Fruit fly (Drosophila melanogaster) whole organism, pupa: ENCODE results near the gene mRpL16.

Source experiments
- CG10348 ChIP-seq: fragments of 200-800 bp; sonication (Bioruptor generic); IDR thresholded peaks from 2 replicates; pipeline ENCODE4 v1.3.6; 2022; ENCODE audit warnings: missing biosample characterization, missing genetic modification characterization
- CG12605 ChIP-seq: fragments of 200-800 bp; sonication (Bioruptor generic); IDR thresholded peaks from 2 replicates; pipeline ENCODE4 v1.3.6; 2022; ENCODE audit warnings: missing biosample characterization, missing genetic modification characterization
- CG13204 ChIP-seq: fragments of 200-800 bp; sonication (Bioruptor generic); optimal IDR thresholded peaks from 2 replicates; lab custom pipeline; 2018; ENCODE audit warnings: missing biosample characterization, mild to moderate bottlenecking, missing genetic modification characterization, moderate library complexity
- CG14655 ChIP-seq: fragments of 200-800 bp; sonication (Bioruptor generic); optimal IDR thresholded peaks from 3 replicates; lab custom pipeline; 2017; ENCODE audit warnings: mild to moderate bottlenecking, missing biosample characterization, missing genetic modification reagents, missing genetic modification characterization
- CG15710 ChIP-seq: fragments of 200-800 bp; sonication (Bioruptor generic); optimal IDR thresholded peaks from 2 replicates; lab custom pipeline; 2018; ENCODE audit warnings: missing biosample characterization, mild to moderate bottlenecking, missing genetic modification characterization, moderate library complexity
- CG17806 ChIP-seq: fragments of 200-800 bp; sonication (Bioruptor generic); optimal IDR thresholded peaks from 2 replicates; lab custom pipeline; 2018; ENCODE audit warnings: missing biosample characterization, mild to moderate bottlenecking, missing genetic modification characterization, moderate library complexity
- CG32121 ChIP-seq: fragments of 200-800 bp; sonication (Bioruptor generic); IDR thresholded peaks from 2 replicates; pipeline ENCODE4 v1.3.6; 2022; ENCODE audit warnings: missing biosample characterization, missing genetic modification characterization
- CG34367 ChIP-seq: fragments of 200-800 bp; sonication (Bioruptor generic); optimal IDR thresholded peaks from 2 replicates; lab custom pipeline; 2018; ENCODE audit warnings: missing biosample characterization, mild to moderate bottlenecking, missing genetic modification characterization
- CG4496 ChIP-seq: fragments of 200-800 bp; sonication (Bioruptor generic); IDR thresholded peaks from 3 replicates; pipeline ENCODE4 v1.3.6; 2022; ENCODE audit warnings: missing biosample characterization, missing genetic modification characterization
- CG8159 ChIP-seq: fragments of 200-800 bp; sonication (Bioruptor generic); optimal IDR thresholded peaks from 3 replicates; lab custom pipeline; 2018; ENCODE audit warnings: missing biosample characterization, mild to moderate bottlenecking, missing genetic modification characterization, moderate library complexity
- CG8301 ChIP-seq: fragments of 200-800 bp; sonication (Bioruptor generic); optimal IDR thresholded peaks from 2 replicates; lab custom pipeline; 2018; ENCODE audit warnings: missing biosample characterization, mild to moderate bottlenecking, missing genetic modification characterization
- CG9948 ChIP-seq: fragments of 200-800 bp; sonication (Bioruptor generic); optimal IDR thresholded peaks from 2 replicates; lab custom pipeline; 2018; ENCODE audit warnings: missing biosample characterization, mild to moderate bottlenecking, missing genetic modification characterization, moderate library complexity
- D1 ChIP-seq: fragments of 200-800 bp; sonication (Bioruptor generic); optimal IDR thresholded peaks from 2 replicates; lab custom pipeline; 2018; ENCODE audit warnings: missing biosample characterization, mild to moderate bottlenecking, missing genetic modification characterization, moderate library complexity
- EcR ChIP-seq: fragments of 200-800 bp; sonication (Bioruptor generic); optimal IDR thresholded peaks from 3 replicates; lab custom pipeline; 2019; ENCODE audit warnings: missing biosample characterization, missing genetic modification characterization, mild to moderate bottlenecking, moderate library complexity, missing genetic modification reagents
- Ets98B ChIP-seq: fragments of 200-800 bp; sonication (Bioruptor generic); IDR thresholded peaks from 2 replicates; pipeline ENCODE4 v1.3.6; 2022; ENCODE audit warnings: missing biosample characterization, missing genetic modification characterization
- Pif1A ChIP-seq: fragments of 200-800 bp; sonication (Bioruptor generic); optimal IDR thresholded peaks from 3 replicates; lab custom pipeline; 2016; ENCODE audit warnings: missing biosample characterization, missing genetic modification characterization
- Pif1B ChIP-seq: fragments of 200-800 bp; sonication (Bioruptor generic); optimal IDR thresholded peaks from 3 replicates; lab custom pipeline; 2016; ENCODE audit warnings: missing biosample characterization, missing genetic modification characterization
- Snoo ChIP-seq: fragments of 200-800 bp; sonication (Bioruptor generic); optimal IDR thresholded peaks from 3 replicates; lab custom pipeline; 2017; ENCODE audit warnings: missing biosample characterization, mild to moderate bottlenecking, missing genetic modification characterization, inconsistent platforms
- fd96Ca ChIP-seq: fragments of 200-800 bp; sonication (Bioruptor generic); IDR thresholded peaks from 3 replicates; pipeline ENCODE4 v1.3.6; 2022; ENCODE audit warnings: missing biosample characterization, missing genetic modification characterization
- gl ChIP-seq: fragments of 200-800 bp; sonication (Bioruptor generic); optimal IDR thresholded peaks from 2 replicates; lab custom pipeline; 2018; ENCODE audit warnings: missing biosample characterization, mild to moderate bottlenecking, missing genetic modification characterization
- rn ChIP-seq: fragments of 200-800 bp; sonication (Bioruptor generic); IDR thresholded peaks from 2 replicates; pipeline ENCODE4 v1.3.6; 2022; ENCODE audit warnings: missing biosample characterization, missing genetic modification characterization

Gene mRpL16

DNA sequence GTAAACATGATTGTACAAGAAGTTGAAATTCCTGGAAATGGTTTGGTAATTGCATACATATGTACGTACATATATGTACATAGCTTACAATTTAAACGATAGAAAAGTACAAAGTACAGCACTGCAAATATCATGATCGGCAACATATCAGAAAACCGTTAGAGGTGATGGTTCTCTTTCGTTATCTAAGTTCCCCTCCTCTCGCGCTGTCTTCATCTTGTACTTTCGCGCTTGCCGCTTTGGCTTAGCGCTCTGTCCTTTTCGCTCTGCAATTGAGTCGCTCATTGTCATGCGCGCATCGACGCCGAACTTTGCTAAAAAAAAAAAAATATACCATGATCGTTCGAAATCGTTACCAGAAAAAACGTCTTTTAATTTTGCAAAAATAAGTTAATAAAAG, 13.9 kb downstream of the mRpL16 start:
- no peak for TF ChIP-seq CG8301 (tag; lab: Kevin White, UChicago)
- TF ChIP-seq Pif1B = no peak
- TF ChIP-seq CG34367 = no peak
- no peak for TF ChIP-seq CG32121 (GFP tag; lab: Robert Waterston, UW)
- no peak for TF ChIP-seq CG17806 (tag; lab: Kevin White, UChicago)
- TF ChIP-seq Pif1A = no peak
- TF ChIP-seq CG15710 (tag; lab: Kevin White, UChicago) = no peak
- TF ChIP-seq D1 (tag; lab: Kevin White, UChicago) = no peak
- no peak for TF ChIP-seq CG10348 (GFP tag; lab: Robert Waterston, UW)

DNA sequence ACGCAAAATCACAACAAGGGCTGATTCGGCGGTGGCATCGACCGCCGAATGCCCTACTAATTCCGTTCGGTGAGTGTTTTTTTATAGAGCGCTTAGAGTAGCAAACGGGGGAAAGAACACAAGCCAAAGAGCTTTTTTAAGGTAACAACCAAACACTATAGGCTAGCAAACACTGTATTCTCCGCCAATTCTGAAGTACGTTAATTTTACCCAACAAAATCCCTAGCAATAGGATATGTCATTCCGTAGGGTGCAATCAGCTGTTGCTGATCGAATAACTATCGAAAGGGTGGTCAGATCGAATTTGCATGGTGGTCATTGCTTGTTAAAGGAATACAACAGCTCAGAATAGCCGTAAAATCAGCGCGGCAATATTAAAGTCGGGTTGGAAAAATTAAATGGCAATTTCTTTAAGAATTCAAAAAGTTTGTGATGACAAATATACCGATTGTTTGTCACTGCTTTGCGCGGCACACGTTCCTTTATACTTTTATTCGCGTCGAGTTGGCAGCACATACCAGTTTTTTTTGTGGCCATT, 17.7 kb downstream of the mRpL16 start, which contains the start of gene mip130:
TSS of gene mip130 (plus strand) at position 513 of the 538 bp plus-strand sequence.
- TF ChIP-seq fd96Ca (GFP tag; lab: Robert Waterston, UW) (peak; percentile 57; the same call in 1 of the 3 replicates), CG13204 (no peak), CG10348 (GFP tag; lab: Robert Waterston, UW) (no peak), CG32121 (GFP tag; lab: Robert Waterston, UW) (peak; percentile 41; the same call in 1 of the 2 replicates), CG8301 (tag; lab: Kevin White, UChicago) (peak; percentile 59), gl (peak; percentile 21), CG15710 (tag; lab: Kevin White, UChicago) (peak; percentile 54), Pif1B (peak; percentile 47), CG17806 (tag; lab: Kevin White, UChicago) (peak; percentile 48), EcR (GFP tag; lab: Kevin White, UChicago) (peak; percentile 25), CG12605 (no peak), Pif1A (peak; percentile 59), rn (GFP tag; lab: Robert Waterston, UW) (no peak), CG14655 (GFP tag; lab: Kevin White, UChicago) (no peak), CG34367 (peak; percentile 40), Snoo (peak; percentile 29), CG4496 (peak; percentile 62; the same call in 2 of the 3 replicates), CG8159 (tag; lab: Kevin White, UChicago) (peak; percentile 63), D1 (tag; lab: Kevin White, UChicago) (no peak), Ets98B (GFP tag; lab: Robert Waterston, UW) (peak; percentile 50), CG9948 (tag; lab: Kevin White, UChicago) (peak; percentile 44)

DNA sequence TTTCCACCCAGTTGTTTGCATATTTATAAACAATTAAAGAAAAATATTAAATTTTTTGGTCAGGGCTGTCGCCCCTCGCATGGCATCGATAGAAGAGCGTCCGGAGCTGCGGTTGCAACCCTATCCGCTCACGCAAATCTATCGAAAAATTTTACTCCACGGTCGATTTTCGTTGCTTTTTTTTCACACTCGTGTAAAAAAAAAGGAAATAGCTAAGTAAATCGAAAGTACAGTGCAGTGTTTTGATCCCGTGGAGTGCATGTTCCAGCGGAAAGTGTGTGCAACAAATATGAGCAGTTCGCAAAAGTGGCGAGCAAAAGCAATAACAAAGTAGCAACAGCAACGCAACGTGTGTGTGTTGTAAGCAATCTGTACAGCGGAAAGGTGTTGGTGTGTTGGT, 18.7 kb downstream of the mRpL16 start, which contains the start of the genes Edem1 and Rbcn-3B:
TSS of gene Edem1 (minus strand) at position 71 of the 400 bp plus-strand sequence.
TSS of gene Rbcn-3B (plus strand) at position 164 of the 400 bp plus-strand sequence.
- TF ChIP-seq CG32121 (GFP tag; lab: Robert Waterston, UW) (no peak), CG12605 (peak; percentile 67), Ets98B (GFP tag; lab: Robert Waterston, UW) (peak; percentile 53), Pif1A (no peak), CG15710 (tag; lab: Kevin White, UChicago) (peak; percentile 39), Pif1B (no peak), CG17806 (tag; lab: Kevin White, UChicago) (peak; percentile 10), CG34367 (peak; percentile 50), D1 (tag; lab: Kevin White, UChicago) (no peak), CG10348 (GFP tag; lab: Robert Waterston, UW) (no peak), CG13204 (no peak), CG8301 (tag; lab: Kevin White, UChicago) (peak; percentile 41), CG8159 (tag; lab: Kevin White, UChicago) (no peak), CG9948 (tag; lab: Kevin White, UChicago) (peak; percentile 1), gl (peak; percentile 72), Snoo (no peak), rn (GFP tag; lab: Robert Waterston, UW) (no peak), CG14655 (GFP tag; lab: Kevin White, UChicago) (no peak), fd96Ca (GFP tag; lab: Robert Waterston, UW) (no peak), EcR (GFP tag; lab: Kevin White, UChicago) (peak; percentile 1), CG4496 (peak; percentile 52; the same call in 2 of the 3 replicates)
- TF ChIP-seq, all 21 proteins: peak for 10

DNA sequence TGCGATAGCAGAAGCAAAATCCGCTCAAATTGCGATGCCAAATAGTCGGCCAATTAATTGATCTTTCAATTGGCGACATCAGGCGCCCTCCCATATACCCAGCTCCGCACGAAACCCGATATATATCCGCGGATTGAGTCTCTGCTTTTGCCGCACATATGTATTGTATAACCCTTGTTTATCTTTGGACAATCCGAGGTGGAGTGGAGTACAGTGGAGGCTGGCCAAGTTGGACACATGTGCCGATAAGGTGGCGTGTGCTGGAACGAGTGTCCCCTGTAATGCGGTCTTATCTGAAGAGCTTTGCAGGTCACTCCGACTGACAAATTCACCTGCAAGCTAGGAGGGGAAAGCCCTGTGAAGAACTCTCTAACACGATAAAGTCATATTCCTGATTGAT, 19.5 kb downstream of the mRpL16 start:
- TF ChIP-seq D1 (tag; lab: Kevin White, UChicago) (no peak), CG14655 (GFP tag; lab: Kevin White, UChicago) (no peak), CG8159 (tag; lab: Kevin White, UChicago) (no peak), CG4496 (no peak), rn (GFP tag; lab: Robert Waterston, UW) (no peak), Pif1A (no peak), Pif1B (no peak), CG15710 (tag; lab: Kevin White, UChicago) (no peak), CG8301 (tag; lab: Kevin White, UChicago) (no peak), CG17806 (tag; lab: Kevin White, UChicago) (no peak), CG12605 (no peak), CG10348 (GFP tag; lab: Robert Waterston, UW) (no peak)

DNA sequence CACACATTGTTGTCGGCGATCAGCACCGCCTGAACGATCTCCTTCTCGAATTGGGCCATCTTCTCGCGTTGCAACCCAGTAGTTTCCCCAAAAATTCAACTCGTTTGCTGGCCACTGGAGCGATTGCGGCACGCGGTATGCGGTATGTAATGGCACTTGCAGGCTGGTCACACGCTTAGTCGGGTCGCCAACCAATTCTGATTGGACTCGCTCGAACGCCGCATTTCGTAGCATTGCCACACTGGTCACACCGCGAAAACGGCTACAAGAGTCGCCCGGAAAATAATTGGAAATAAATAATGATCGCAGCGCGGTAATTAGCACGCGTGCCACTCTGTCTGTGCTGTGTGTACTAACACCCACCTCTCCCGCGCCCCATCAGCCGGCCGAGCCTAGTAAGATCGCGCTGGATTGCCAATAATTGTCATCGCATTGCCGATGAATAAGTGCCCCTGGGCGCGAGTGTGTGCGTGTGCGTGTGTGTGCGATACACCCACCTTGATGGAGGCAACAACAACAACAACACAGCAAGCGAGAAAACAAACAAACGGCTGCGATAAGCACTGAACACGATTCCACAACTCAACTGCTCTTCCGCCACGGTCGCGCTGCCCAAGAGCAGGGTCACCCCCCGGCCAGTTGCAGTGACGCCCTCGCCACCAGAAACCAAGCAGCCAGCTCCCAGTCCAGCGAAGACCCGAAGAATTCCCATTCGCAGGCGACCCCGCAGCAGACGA, 32.9 kb downstream of the mRpL16 start, which contains the start of the genes eIF2Bepsilon and Ocrl:
TSS of gene eIF2Bepsilon (minus strand) at position 110 of the 737 bp plus-strand sequence.
TSS of gene Ocrl (plus strand) at position 217 of the 737 bp plus-strand sequence.
- TF ChIP-seq EcR (GFP tag; lab: Kevin White, UChicago) (peak; percentile 49), CG32121 (GFP tag; lab: Robert Waterston, UW) (no peak)
